Fruit fly (Drosophila melanogaster) whole organism, embryonic: Measurements from ENCODE around the gene Vta1.
A peak's percentile ranks its signal among the peaks of the same experiment; 100 is the strongest.

Experiments used
- Blimp-1 ChIP-seq: fragments of 200-800 bp; sonication (Bioruptor generic); optimal IDR thresholded peaks from 3 replicates; lab custom pipeline; 2018; ENCODE audit warnings: missing biosample characterization, missing genetic modification characterization, mild to moderate bottlenecking, moderate library complexity, missing genetic modification reagents
- C15 ChIP-seq: fragments of 200-800 bp; sonication (Bioruptor generic); IDR thresholded peaks from 3 replicates; pipeline ENCODE4 v1.3.6; 2022; ENCODE audit warnings: missing biosample characterization, missing genetic modification characterization
- CG11093 ChIP-seq: fragments of 200-800 bp; sonication (Bioruptor generic); IDR thresholded peaks from 3 replicates; pipeline ENCODE4 v1.3.6; 2022; ENCODE audit warnings: missing biosample characterization, missing genetic modification characterization
- CG11695 ChIP-seq: fragments of 200-800 bp; sonication (Bioruptor generic); IDR thresholded peaks from 3 replicates; pipeline ENCODE4 v1.3.6; 2022; ENCODE audit warnings: missing biosample characterization, missing genetic modification characterization
- CG12104 ChIP-seq: fragments of 200-800 bp; sonication (Bioruptor generic); optimal IDR thresholded peaks from 3 replicates; lab custom pipeline; 2016; ENCODE audit warnings: missing biosample characterization, missing genetic modification characterization
- CG12219 ChIP-seq: fragments of 200-800 bp; sonication (Bioruptor generic); optimal IDR thresholded peaks from 3 replicates; lab custom pipeline; 2018; ENCODE audit warnings: missing biosample characterization, mild to moderate bottlenecking, missing genetic modification characterization
- CG12236 ChIP-seq: fragments of 200-800 bp; sonication (Bioruptor generic); optimal IDR thresholded peaks from 2 replicates; lab custom pipeline; 2016; ENCODE audit warnings: missing biosample characterization, missing genetic modification characterization
- CG13775 ChIP-seq: fragments of 200-800 bp; sonication (Bioruptor generic); optimal IDR thresholded peaks from 3 replicates; lab custom pipeline; 2017; ENCODE audit warnings: missing biosample characterization, mild to moderate bottlenecking, missing genetic modification characterization
- CG14441 ChIP-seq: fragments of 200-800 bp; sonication (Bioruptor generic); IDR thresholded peaks from 2 replicates; pipeline ENCODE4 v1.3.6; 2022; ENCODE audit warnings: missing biosample characterization, missing genetic modification characterization
- CG1529 ChIP-seq: fragments of 200-800 bp; sonication (Bioruptor generic); optimal IDR thresholded peaks from 3 replicates; lab custom pipeline; 2018; ENCODE audit warnings: missing biosample characterization, missing genetic modification characterization
- CG15696 ChIP-seq: fragments of 200-800 bp; sonication (Bioruptor generic); optimal IDR thresholded peaks from 2 replicates; lab custom pipeline; 2019; ENCODE audit warnings: missing biosample characterization, mild to moderate bottlenecking, missing genetic modification characterization, moderate library complexity
- CG17829 ChIP-seq: fragments of 200-800 bp; optimal IDR thresholded peaks from 2 replicates; lab custom pipeline; 2019; ENCODE audit warnings: missing biosample characterization, mild to moderate bottlenecking, missing genetic modification characterization, moderate library complexity
- CG4360 ChIP-seq: fragments of 200-800 bp; sonication (Bioruptor generic); IDR thresholded peaks from 2 replicates; pipeline ENCODE4 v1.3.6; 2022; ENCODE audit warnings: missing biosample characterization, missing genetic modification characterization
- CG4424 ChIP-seq: fragments of 200-800 bp; sonication (Bioruptor generic); optimal IDR thresholded peaks from 3 replicates; lab custom pipeline; 2016; ENCODE audit warnings: missing biosample characterization, missing genetic modification characterization
- CG5180 ChIP-seq: fragments of 200-800 bp; sonication (Bioruptor generic); optimal IDR thresholded peaks from 3 replicates; lab custom pipeline; 2017; ENCODE audit warnings: missing biosample characterization, missing genetic modification characterization, mild to moderate bottlenecking, moderate library complexity, missing genetic modification reagents
- CG7839 ChIP-seq: fragments of 200-800 bp; sonication (Bioruptor generic); optimal IDR thresholded peaks from 3 replicates; lab custom pipeline; 2018; ENCODE audit warnings: missing biosample characterization, mild to moderate bottlenecking, missing genetic modification characterization, moderate library complexity
- Deaf1 ChIP-seq: fragments of 200-800 bp; optimal IDR thresholded peaks from 3 replicates; lab custom pipeline; 2019; ENCODE audit warnings: missing biosample characterization, mild to moderate bottlenecking, missing genetic modification characterization, moderate library complexity
- Dip2 ChIP-seq: fragments of 200-800 bp; sonication (Bioruptor generic); IDR thresholded peaks from 2 replicates; pipeline ENCODE4 v1.3.6; 2022; ENCODE audit warnings: missing biosample characterization, missing genetic modification characterization
- E2f1 ChIP-seq: fragments of 200-800 bp; sonication (Bioruptor generic); IDR thresholded peaks from 2 replicates; pipeline ENCODE4 v1.3.6; 2022; ENCODE audit warnings: missing biosample characterization, missing genetic modification characterization
- ERR ChIP-seq: fragments of 200-800 bp; sonication (Bioruptor generic); optimal IDR thresholded peaks from 2 replicates; lab custom pipeline; 2016; ENCODE audit warnings: missing biosample characterization, missing genetic modification characterization
- Ets97D ChIP-seq: fragments of 200-800 bp; sonication (Bioruptor generic); optimal IDR thresholded peaks from 3 replicates; lab custom pipeline; 2016; ENCODE audit warnings: missing biosample characterization, missing genetic modification characterization
- HHEX ChIP-seq: fragments of 200-800 bp; sonication (Bioruptor generic); optimal IDR thresholded peaks from 3 replicates; lab custom pipeline; 2017; ENCODE audit warnings: missing biosample characterization, mild to moderate bottlenecking, missing genetic modification characterization, missing genetic modification reagents
- HLHmδ ChIP-seq: fragments of 200-800 bp; sonication (Bioruptor generic); optimal IDR thresholded peaks from 2 replicates; lab custom pipeline; 2018; ENCODE audit warnings: missing biosample characterization, mild to moderate bottlenecking, missing genetic modification characterization, moderate library complexity
- Jarid2 ChIP-seq: fragments of 200-800 bp; sonication (Bioruptor generic); optimal IDR thresholded peaks from 3 replicates; lab custom pipeline; 2017; ENCODE audit warnings: mild to moderate bottlenecking, missing biosample characterization, missing genetic modification reagents, missing genetic modification characterization
- MTF-1 ChIP-seq: fragments of 200-800 bp; sonication (Bioruptor generic); optimal IDR thresholded peaks from 2 replicates; lab custom pipeline; 2018; ENCODE audit warnings: missing biosample characterization, mild to moderate bottlenecking, missing genetic modification characterization, borderline replicate concordance
- Optix ChIP-seq: fragments of 200-800 bp; sonication (Bioruptor generic); IDR thresholded peaks from 3 replicates; pipeline ENCODE4 v1.3.6; 2022; ENCODE audit warnings: missing biosample characterization, missing genetic modification characterization
- Poxn ChIP-seq: fragments of 200-800 bp; sonication (Bioruptor generic); IDR thresholded peaks from 2 replicates; pipeline ENCODE4 v1.3.6; 2022; ENCODE audit warnings: missing biosample characterization, missing genetic modification characterization
- Ssrp ChIP-seq: fragments of 200-800 bp; sonication (Bioruptor generic); optimal IDR thresholded peaks from 2 replicates; lab custom pipeline; 2018; ENCODE audit warnings: missing biosample characterization, mild to moderate bottlenecking, missing genetic modification characterization, moderate library complexity
- Tbp ChIP-seq: fragments of >200 bp; optimal IDR thresholded peaks from 2 replicates; lab custom pipeline; 2018; ENCODE audit warnings: missing biosample characterization, missing genetic modification characterization
- btn ChIP-seq: fragments of 200-800 bp; sonication (Bioruptor generic); optimal IDR thresholded peaks from 2 replicates; lab custom pipeline; 2016; ENCODE audit warnings: missing biosample characterization, missing genetic modification characterization
- cg ChIP-seq: fragments of 200-800 bp; sonication (Bioruptor generic); optimal IDR thresholded peaks from 3 replicates; lab custom pipeline; 2019; ENCODE audit warnings: missing biosample characterization, mild to moderate bottlenecking, missing genetic modification characterization, moderate library complexity
- dm ChIP-seq: fragments of 200-800 bp; sonication (Bioruptor generic); optimal IDR thresholded peaks from 3 replicates; lab custom pipeline; 2016; ENCODE audit warnings: missing biosample characterization, missing genetic modification characterization
- ftz-f1 ChIP-seq: fragments of 200-800 bp; sonication (Bioruptor generic); optimal IDR thresholded peaks from 2 replicates; lab custom pipeline; 2016; ENCODE audit warnings: missing biosample characterization, missing genetic modification characterization
- gcm ChIP-seq: fragments of 200-800 bp; sonication (Bioruptor generic); optimal IDR thresholded peaks from 2 replicates; lab custom pipeline; 2019; ENCODE audit warnings: missing biosample characterization, mild to moderate bottlenecking, missing genetic modification characterization, moderate library complexity
- gem ChIP-seq: fragments of 200-800 bp; sonication (Bioruptor generic); optimal IDR thresholded peaks from 2 replicates; lab custom pipeline; 2019; ENCODE audit warnings: missing biosample characterization, mild to moderate bottlenecking, missing genetic modification characterization, moderate library complexity
- hbn ChIP-seq: fragments of 200-800 bp; sonication (Bioruptor generic); IDR thresholded peaks from 2 replicates; pipeline ENCODE4 v1.3.6; 2022; ENCODE audit warnings: missing biosample characterization, missing genetic modification characterization; ENCODE audit not compliant: partially characterized antibody
- mam ChIP-seq: fragments of 200-800 bp; sonication (Bioruptor generic); optimal IDR thresholded peaks from 3 replicates; lab custom pipeline; 2016; ENCODE audit warnings: missing biosample characterization, missing genetic modification characterization
- mirr ChIP-seq: fragments of 200-800 bp; sonication (Bioruptor generic); optimal IDR thresholded peaks from 3 replicates; lab custom pipeline; 2018; ENCODE audit warnings: missing biosample characterization, mild to moderate bottlenecking, missing genetic modification characterization
- org-1 ChIP-seq: fragments of 200-800 bp; sonication (Bioruptor generic); optimal IDR thresholded peaks from 2 replicates; lab custom pipeline; 2017; ENCODE audit warnings: missing biosample characterization, missing genetic modification characterization
- prd ChIP-seq, 3 experiments: fragments of >200 bp in 2 of 3; fragments of 200-800 bp in 1 of 3; sonication (Bioruptor generic) in 1 of 3; optimal IDR thresholded peaks in 2 of 3; IDR thresholded peaks in 1 of 3; 2 replicates in 2 of 3; 3 replicates in 1 of 3; pipeline versions ENCODE4 v1.3.6 to Lab custom; 2017 to 2022; ENCODE audit warnings: missing biosample characterization in 1 of 3, missing genetic modification characterization in 1 of 3
- repo ChIP-seq: fragments of 200-800 bp; sonication (Bioruptor generic); optimal IDR thresholded peaks from 2 replicates; lab custom pipeline; 2016; ENCODE audit warnings: missing biosample characterization, missing genetic modification characterization
- sob ChIP-seq: fragments of 200-800 bp; sonication (Bioruptor generic); IDR thresholded peaks from 2 replicates; pipeline ENCODE4 v1.3.6; 2022; ENCODE audit warnings: missing biosample characterization, missing genetic modification characterization
- sqz ChIP-seq: fragments of 200-800 bp; sonication (Bioruptor generic); optimal IDR thresholded peaks from 3 replicates; lab custom pipeline; 2018; ENCODE audit warnings: missing biosample characterization, mild to moderate bottlenecking, missing genetic modification characterization
- tgo ChIP-seq: fragments of 200-800 bp; sonication (Bioruptor generic); IDR thresholded peaks from 3 replicates; pipeline ENCODE4 v1.3.6; 2022; ENCODE audit warnings: missing biosample characterization, missing genetic modification characterization
- tll ChIP-seq, 2 experiments: fragments of 200-800 bp in 1 of 2; fragments of >200 bp in 1 of 2; sonication (Bioruptor generic) in 1 of 2; optimal IDR thresholded peaks; 2 replicates each; lab custom pipeline; 2017 to 2019; ENCODE audit warnings: missing biosample characterization in 2 of 2, missing genetic modification characterization in 2 of 2, mild to moderate bottlenecking in 1 of 2, moderate library complexity in 1 of 2
- trem ChIP-seq: fragments of 200-800 bp; optimal IDR thresholded peaks from 3 replicates; lab custom pipeline; 2019; ENCODE audit warnings: missing biosample characterization, mild to moderate bottlenecking, missing genetic modification characterization, moderate library complexity
- twi ChIP-seq: fragments of 200-800 bp; optimal IDR thresholded peaks from 2 replicates; lab custom pipeline; 2019; ENCODE audit warnings: missing biosample characterization, mild to moderate bottlenecking, missing genetic modification characterization, moderate library complexity
- unc-4 ChIP-seq: fragments of 200-800 bp; sonication (Bioruptor generic); IDR thresholded peaks from 2 replicates; pipeline ENCODE4 v1.3.6; 2022; ENCODE audit warnings: missing biosample characterization, missing genetic modification characterization; ENCODE audit not compliant: partially characterized antibody
- zfh1 ChIP-seq: fragments of 200-800 bp; sonication (Bioruptor generic); IDR thresholded peaks from 3 replicates; pipeline ENCODE4 v1.3.6; 2022; ENCODE audit warnings: missing biosample characterization, missing genetic modification characterization

The Vta1 gene

DNA sequence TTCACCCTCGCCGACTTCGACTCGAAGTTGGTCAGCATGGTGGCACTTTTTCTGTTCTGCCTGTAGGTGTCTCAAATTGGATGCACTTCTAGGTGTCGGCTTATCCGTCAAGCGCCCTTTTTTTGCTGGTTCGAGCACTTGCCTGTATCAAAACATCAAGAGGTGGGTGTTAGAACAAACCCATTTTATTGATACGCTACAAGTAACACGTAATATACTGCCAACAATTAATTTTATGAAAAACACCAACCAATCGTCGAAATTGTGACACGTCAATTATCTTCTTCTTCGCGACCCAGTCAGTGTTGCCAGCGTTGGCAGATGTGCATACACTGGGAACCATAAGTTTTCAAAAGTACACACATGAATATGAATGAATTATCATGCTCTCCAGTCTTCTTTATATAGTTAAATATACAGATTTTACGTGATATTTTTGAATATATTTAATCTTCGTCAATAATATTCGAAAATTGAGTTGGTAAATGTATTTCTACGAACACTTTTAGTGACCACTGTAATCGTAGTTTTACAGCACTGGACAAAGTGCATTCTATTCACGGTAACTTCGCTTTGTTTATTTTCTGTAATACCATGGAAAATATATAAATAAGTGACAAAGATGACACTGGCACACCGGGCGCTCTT, 7.7 kb downstream of the Vta1 start, which contains the start of the genes alphaCOP and CG13919 (continued):
- TF ChIP-seq CG12219 (GFP tag; lab: Kevin White, UChicago) = peak; percentile 91
- TF ChIP-seq Blimp-1 (GFP tag; lab: Kevin White, UChicago) = peak; percentile 88
- peak; percentile 71 for TF ChIP-seq CG5180 (GFP tag; lab: Kevin White, UChicago)
- peak; percentile 92 for TF ChIP-seq Poxn (GFP tag; lab: Robert Waterston, UW)
- TF ChIP-seq CG17829 (tag; lab: Kevin White, UChicago) = peak; percentile 95
- peak; percentile 96 for TF ChIP-seq CG4424
- peak; percentile 88 for TF ChIP-seq ERR (GFP tag; lab: Kevin White, UChicago)
- peak; percentile 92 for TF ChIP-seq trem (tag; lab: Kevin White, UChicago)
- TF ChIP-seq CG11695 = peak; percentile 95
- TF ChIP-seq C15 = peak; percentile 91
- peak; percentile 82 for TF ChIP-seq dm (GFP tag; lab: Kevin White, UChicago)
- no peak for TF ChIP-seq HLHmδ (GFP tag; lab: Kevin White, UChicago)
- peak; percentile 56 for TF ChIP-seq btn (GFP tag; lab: Kevin White, UChicago)
- peak; percentile 89 for TF ChIP-seq repo (GFP tag; lab: Kevin White, UChicago)
- peak; percentile 99 for TF ChIP-seq CG7839 (tag; lab: Kevin White, UChicago)
- no peak for TF ChIP-seq prd (optimal IDR thresholded peaks at IDR 0.05; lab: Kevin White, UChicago)
- peak; percentile 98 for TF ChIP-seq prd (GFP tag; IDR thresholded peaks at IDR 0.05; lab: Robert Waterston, UW)
- TF ChIP-seq Deaf1 = peak; percentile 77
- no peak for TF ChIP-seq sqz (GFP tag; lab: Kevin White, UChicago)
- TF ChIP-seq cg (GFP tag; lab: Kevin White, UChicago) = no peak
- TF ChIP-seq sob (GFP tag; lab: Robert Waterston, UW) = peak; percentile 97
- peak; percentile 81 for TF ChIP-seq mirr (GFP tag; lab: Kevin White, UChicago)
- TF ChIP-seq Jarid2 (GFP tag; lab: Kevin White, UChicago) = peak; percentile 11
- peak in 1 of 2 experiments; percentile 62 for TF ChIP-seq tll (GFP tag; optimal IDR thresholded peaks at IDR 0.05; lab: Kevin White, UChicago)
- peak; percentile 95 for TF ChIP-seq Optix
- peak; percentile 39 for TF ChIP-seq ftz-f1
- TF ChIP-seq zfh1 = peak; percentile 97
- peak; percentile 93 for TF ChIP-seq twi (tag; lab: Kevin White, UChicago)
- TF ChIP-seq CG15696 (tag; lab: Kevin White, UChicago) = peak; percentile 85
- peak; percentile 95 for TF ChIP-seq mam (GFP tag; lab: Kevin White, UChicago)
- TF ChIP-seq hbn = 0 out of 2 replicates have a peak, but pooled peaks have one; percentile 18
- peak; percentile 83 for TF ChIP-seq MTF-1 (GFP tag; lab: Kevin White, UChicago)
- TF ChIP-seq Ssrp (tag; lab: Kevin White, UChicago) = peak; percentile 96
- no peak for TF ChIP-seq Tbp (GFP tag; lab: Kevin White, UChicago)
- TF ChIP-seq CG12104 (GFP tag; lab: Kevin White, UChicago) = peak; percentile 95
- TF ChIP-seq org-1 = peak; percentile 91
- TF ChIP-seq HHEX (GFP tag; lab: Kevin White, UChicago) = peak; percentile 94
- peak; percentile 97 for TF ChIP-seq CG11093
- TF ChIP-seq Ets97D = peak; percentile 90
- peak; percentile 97 for TF ChIP-seq tgo (GFP tag; lab: Robert Waterston, UW)
- peak; percentile 85 for TF ChIP-seq CG12236 (GFP tag; lab: Kevin White, UChicago)
- TF ChIP-seq gcm (GFP tag; lab: Kevin White, UChicago) = peak; percentile 96
- TF ChIP-seq CG1529 (GFP tag; lab: Kevin White, UChicago) = peak; percentile 95
- TF ChIP-seq CG4360 (GFP tag; lab: Robert Waterston, UW) = peak; percentile 76
- TF ChIP-seq unc-4 (GFP tag; lab: Robert Waterston, UW) = no peak
- TF ChIP-seq CG13775 = peak; percentile 96
- peak; percentile 53 for TF ChIP-seq Dip2 (GFP tag; lab: Robert Waterston, UW)
- peak; percentile 98 for TF ChIP-seq CG14441 (GFP tag; lab: Robert Waterston, UW)
- TF ChIP-seq E2f1 (GFP tag; lab: Robert Waterston, UW) = peak; percentile 96
- peak; percentile 98 for TF ChIP-seq gem (tag; lab: Kevin White, UChicago)
